Fruit fly (Drosophila melanogaster): ENCODE results near the gene Osi1.

Osi1 gene

DNA sequence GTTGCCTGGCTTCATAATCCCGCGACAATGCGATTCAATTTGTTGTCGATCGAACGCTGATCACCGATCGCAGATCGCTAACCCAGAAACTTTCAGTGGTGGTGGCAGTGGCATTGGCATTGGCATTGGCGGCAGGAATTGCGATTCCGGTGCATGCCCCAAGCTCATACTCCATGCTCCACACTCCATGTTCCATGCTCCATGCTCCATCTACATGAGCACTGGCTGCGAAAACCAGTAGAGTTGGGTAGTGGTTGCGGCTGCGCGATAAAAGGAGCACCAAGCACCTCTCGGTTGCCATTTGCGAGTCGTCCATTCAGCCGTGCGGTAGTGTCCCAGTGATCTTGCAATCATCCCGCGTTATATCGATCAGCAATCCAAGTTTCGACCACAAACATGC, at the start of gene Osi1:
TSS of gene Osi1 (plus strand) at position 301 of the 400 bp plus-strand sequence.
- TF ChIP-seq CG8478 (optimal IDR thresholded peaks at IDR 0.05) (no peak), CTCF (optimal IDR thresholded peaks at IDR 0.05) (no peak)

DNA sequence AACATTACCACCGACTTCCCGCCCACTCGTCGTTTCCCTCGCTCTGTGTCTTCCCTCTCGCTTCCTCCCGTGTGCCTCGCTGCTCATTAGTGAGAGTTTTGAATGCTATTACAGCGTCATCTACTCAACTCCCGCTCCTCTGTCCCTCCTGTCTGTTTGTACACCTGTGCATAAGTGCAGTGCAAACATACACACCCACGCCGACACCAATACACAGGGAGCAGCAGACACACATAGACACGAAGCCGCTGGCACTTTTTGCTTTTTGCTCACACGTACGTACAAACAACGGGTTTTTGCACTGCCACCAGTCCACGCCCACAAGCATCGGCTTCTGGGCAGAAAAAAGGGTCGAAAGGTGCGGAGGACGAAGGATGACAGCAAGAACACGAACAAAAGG, 31.6 kb upstream of the Osi1 start:
- no peak for TF ChIP-seq CG8478 (optimal IDR thresholded peaks at IDR 0.05)
- TF ChIP-seq CTCF (optimal IDR thresholded peaks at IDR 0.05) = no peak

DNA sequence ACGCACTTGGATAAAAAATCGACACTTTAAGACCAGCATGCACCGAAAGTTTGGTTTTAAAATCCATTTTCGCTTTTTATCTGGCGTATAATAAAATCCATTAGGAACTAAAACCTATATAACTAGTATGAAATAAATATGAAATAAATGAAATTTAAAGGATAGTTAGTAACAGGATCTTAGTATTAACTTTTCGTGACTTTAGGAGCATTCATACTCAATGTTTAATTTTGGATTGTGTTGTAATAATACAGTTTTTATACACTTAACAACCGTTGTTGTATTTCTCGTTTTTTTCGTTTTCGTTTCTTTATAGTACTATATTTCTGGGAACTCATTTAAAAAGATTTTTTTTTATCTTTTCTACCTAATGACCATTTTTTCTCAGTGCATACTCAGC, 24.2 kb upstream of the Osi1 start:
- TF ChIP-seq CTCF (optimal IDR thresholded peaks at IDR 0.05) (no peak), CG8478 (optimal IDR thresholded peaks at IDR 0.05) (no peak)

DNA sequence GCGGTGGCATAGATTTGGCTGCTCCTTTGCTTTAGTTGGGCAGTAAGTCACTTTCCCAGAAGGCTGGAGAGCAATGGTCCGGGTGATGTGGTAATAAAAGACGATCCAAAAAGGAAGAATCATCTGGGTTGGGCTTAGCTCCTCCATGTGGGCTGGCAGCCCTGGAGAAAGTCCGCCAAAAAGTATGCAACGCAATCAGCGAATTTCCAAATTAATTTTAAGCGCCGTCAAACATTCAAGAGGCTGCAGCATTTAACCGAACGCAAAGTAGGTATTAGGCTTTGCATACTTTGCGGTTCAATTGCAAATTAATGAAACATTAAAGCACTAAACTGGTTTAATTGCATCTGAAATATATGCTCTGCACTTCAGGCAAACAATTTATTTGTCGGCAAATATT, 23.8 kb upstream of the Osi1 start:
- TF ChIP-seq CTCF (optimal IDR thresholded peaks at IDR 0.05) = peak in 1 of 2 experiments; percentile 8
- TF ChIP-seq CG8478 (optimal IDR thresholded peaks at IDR 0.05) = no peak

DNA sequence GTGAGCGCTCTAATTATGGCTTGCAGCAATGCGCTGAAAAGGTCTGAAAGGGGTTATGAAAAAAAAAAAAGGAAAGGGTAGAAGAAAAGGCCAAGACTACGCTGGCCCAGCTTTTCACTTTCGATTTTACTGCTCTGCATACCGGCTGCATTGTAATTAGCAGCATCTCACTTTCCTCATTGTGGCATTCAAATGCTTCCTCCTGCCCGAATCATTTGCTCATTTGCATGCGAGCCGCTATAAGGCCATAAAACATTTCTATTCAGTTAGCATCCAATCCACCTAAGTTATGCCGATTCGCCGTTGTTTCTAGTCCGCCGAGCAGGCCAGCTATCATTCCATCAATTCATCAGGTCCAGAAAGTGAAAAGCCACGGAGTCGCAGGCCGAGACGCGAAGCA, 19.8 kb upstream of the Osi1 start:
- no peak for TF ChIP-seq CG8478 (optimal IDR thresholded peaks at IDR 0.05)

DNA sequence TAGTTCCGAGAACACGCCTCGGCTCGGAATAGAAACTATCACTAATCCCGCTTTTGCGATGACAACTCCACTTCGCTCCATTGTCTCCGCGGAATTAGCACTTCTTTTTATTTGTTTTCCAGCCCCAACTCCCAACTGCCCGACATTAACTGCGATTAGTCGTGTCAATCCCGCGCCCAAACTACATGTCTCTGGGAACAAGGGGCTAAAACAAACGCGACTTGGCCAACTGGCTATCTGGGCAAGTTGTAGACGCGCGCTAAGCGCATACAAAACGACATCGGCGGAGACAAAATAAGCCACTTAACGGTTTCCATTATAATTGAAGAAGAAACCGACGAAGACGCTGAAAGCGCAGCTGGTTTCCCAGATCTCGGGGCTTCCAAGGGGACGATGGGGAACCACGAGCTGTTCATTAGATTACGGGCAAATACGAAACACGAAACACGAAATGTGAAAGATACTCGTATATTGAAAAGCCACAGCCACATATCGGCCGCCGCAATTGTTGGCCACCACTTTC, 18.5 kb upstream of the Osi1 start:
- no peak for TF ChIP-seq CTCF (optimal IDR thresholded peaks at IDR 0.05)
- no peak for TF ChIP-seq CG8478 (optimal IDR thresholded peaks at IDR 0.05)

DNA sequence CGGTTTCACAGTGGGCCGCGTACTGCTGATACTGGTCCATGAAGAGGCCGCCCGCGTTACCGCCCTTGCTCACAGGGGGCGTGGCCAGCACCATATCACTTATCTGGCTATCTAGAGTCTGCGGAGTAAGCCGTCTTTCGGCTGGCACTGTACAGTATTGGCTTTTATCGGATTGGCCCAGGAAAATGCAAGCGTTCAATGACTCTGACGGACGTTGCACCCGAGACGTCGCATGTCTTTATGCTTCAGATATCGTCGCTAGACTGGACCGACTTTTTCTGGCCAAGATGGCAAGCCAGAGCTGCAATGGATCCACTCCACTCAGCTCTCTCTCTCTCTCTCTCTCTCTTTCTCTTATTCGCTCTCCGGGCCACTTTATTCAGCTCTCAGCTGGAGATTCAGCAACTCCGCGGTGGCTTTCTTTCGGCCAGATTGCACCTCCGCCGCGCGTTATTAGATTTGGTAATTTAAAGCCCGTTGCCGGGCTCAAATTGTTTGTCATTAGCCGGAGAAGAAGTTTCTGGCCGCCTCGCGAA, 16.3 kb upstream of the Osi1 start, which contains the start of gene CG31559:
TSS of gene CG31559 (minus strand) at position 273 of the 536 bp plus-strand sequence.
- TF ChIP-seq CG8478 (optimal IDR thresholded peaks at IDR 0.05) (no peak), CTCF (optimal IDR thresholded peaks at IDR 0.05) (no peak)

DNA sequence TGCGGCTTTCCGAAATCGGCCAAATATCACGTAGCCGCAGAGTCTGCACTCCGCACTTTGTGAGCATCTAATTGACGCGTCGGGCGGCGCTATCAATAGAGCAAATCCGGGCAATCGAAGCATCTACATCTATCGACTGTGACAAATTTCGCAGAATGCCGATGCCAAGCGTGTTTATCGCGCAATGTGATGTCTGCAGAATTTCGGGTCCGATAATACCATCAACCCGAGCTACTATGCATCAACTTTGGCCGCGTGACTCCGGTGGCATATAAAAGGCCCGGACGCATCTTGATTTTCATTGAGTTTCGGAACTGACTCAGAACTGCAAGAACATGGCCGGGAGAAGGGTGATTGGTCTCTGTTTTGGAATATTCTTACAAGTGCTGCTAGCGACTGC, 6.2 kb upstream of the Osi1 start, which contains the start of gene CG1077:
TSS of gene CG1077 (plus strand) at position 301 of the 400 bp plus-strand sequence.
- no peak for TF ChIP-seq CG8478 (optimal IDR thresholded peaks at IDR 0.05)
- no peak for TF ChIP-seq CTCF (optimal IDR thresholded peaks at IDR 0.05)

DNA sequence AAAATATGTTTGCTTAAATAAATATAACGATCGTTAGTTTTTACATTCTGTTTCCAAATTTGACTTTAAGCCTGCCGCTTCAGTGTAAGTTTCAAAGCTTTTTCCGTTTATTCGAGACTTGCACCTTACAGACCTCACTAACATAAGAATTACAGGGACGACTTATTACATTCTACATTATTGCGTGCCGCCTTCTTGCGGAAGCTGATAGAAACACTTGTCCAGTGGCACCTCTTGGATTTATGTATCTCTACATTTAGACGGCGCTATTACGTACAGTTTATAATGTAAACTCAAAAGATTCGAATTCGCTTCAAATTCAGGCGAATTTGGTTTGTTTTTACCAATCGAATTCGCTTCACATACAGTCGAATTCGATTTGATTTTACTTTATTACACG, 2.6 kb upstream of the Osi1 start:
- TF ChIP-seq CTCF (optimal IDR thresholded peaks at IDR 0.05) (peak; percentile 91 to 94), CG8478 (optimal IDR thresholded peaks at IDR 0.05) (no peak)

DNA sequence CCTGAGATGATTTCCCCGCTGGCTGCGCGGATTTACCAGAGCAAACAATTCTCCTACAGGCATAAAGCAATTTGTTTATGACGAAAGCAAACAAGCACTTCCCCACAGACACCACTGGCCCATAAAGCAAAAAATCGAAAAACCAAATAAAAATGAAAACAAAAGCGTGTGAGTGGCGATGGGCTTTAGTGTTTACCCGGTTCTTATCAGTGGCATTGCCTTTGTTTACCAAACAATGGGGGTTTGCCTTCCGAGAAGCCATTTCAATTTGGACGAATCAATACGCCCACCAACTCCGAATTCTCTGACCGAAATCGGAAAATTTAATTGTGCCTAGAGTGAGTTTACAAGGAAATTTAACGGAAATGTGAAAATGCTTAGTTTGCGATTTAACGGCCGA, 9.2 kb downstream of the Osi1 start:
- TF ChIP-seq CTCF (optimal IDR thresholded peaks at IDR 0.05) (no peak), CG8478 (optimal IDR thresholded peaks at IDR 0.05) (no peak)

DNA sequence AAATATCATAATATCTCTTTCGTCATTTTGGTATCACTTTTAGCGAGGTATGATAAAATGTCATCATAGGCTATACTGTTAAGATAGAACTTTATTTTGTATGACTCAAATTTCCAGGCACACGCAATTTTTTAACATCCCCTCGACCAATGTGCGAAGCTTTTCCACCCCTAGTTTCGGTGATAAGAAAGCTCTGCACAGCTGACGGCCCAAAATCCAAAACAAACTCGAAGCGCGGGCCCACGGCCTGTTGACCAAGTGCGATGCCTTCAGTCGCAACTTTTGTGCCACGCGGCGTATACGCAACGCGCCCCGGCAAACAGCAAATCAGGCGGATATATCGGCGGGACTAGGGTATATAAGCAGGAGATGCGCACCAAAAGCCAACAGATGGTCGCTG, 13.7 kb downstream of the Osi1 start, which contains the start of gene NPFR:
TSS of gene NPFR (plus strand) at position 301 of the 400 bp plus-strand sequence.
- no peak for TF ChIP-seq CG8478 (optimal IDR thresholded peaks at IDR 0.05)
- TF ChIP-seq CTCF (optimal IDR thresholded peaks at IDR 0.05) = no peak

DNA sequence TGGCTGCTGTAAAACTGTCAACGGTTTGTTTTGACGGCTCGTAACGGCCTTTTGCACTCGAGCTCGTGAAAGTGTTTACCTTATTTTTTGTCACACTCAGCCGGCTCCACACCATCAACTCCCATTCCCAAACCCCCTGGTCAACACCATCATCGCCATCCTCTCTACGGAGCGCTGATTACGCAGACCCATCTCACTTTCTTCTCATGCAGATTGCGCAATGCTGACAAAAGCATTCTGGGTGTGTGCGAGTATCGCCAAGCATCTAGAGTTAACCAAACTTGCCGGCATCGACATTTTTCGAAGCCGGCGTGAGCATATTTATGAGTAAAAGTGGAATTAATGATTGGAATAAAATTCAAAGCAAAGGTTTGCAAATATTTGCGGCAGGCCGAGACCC, 23.1 kb downstream of the Osi1 start:
- TF ChIP-seq CG8478 (optimal IDR thresholded peaks at IDR 0.05) (no peak), CTCF (optimal IDR thresholded peaks at IDR 0.05) (no peak)

DNA sequence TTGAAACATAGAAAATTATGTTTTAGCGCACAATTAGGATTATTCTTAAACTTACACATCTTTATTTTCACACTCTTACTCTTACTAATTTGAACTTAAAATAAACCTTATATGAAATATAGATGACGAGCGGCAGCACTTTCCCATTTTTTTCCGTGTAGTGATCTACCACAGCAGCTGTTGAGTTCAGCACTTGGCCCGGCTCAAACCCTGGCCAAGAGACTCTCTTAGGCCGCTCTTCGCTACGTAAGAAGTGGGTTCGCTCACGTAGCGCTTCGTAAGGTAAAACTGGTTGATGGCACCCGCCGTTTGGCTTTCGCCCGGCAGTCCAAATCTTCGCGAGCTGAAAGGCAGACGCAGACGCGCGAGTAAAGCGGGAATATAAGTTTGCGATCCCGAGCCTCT, 25.1 kb downstream of the Osi1 start, which contains the start of gene Osi24:
TSS of gene Osi24 (plus strand) at position 324 of the 405 bp plus-strand sequence.
- TF ChIP-seq CG8478 (optimal IDR thresholded peaks at IDR 0.05) (no peak), CTCF (optimal IDR thresholded peaks at IDR 0.05) (no peak)

DNA sequence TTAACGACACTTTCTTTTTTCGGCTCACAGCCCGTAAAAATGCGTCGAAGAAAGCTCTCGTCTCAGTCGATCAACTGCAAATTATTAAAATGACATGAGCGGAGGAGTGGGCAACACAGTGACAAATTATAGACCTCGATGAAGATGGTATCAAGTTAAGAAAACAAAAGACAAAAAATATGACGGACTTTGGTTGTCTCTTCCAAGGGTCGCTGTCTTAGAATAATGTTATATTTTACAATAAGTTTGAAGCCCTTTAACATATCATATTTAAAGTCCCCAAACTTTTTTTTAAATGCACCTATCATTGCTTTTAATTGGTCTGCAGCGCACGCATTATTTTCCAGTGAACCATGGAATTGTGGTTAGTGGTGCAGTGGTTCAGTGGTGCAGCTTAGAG, 26.4 kb downstream of the Osi1 start:
- no peak for TF ChIP-seq CG8478 (optimal IDR thresholded peaks at IDR 0.05)
- TF ChIP-seq CTCF (optimal IDR thresholded peaks at IDR 0.05) = no peak

DNA sequence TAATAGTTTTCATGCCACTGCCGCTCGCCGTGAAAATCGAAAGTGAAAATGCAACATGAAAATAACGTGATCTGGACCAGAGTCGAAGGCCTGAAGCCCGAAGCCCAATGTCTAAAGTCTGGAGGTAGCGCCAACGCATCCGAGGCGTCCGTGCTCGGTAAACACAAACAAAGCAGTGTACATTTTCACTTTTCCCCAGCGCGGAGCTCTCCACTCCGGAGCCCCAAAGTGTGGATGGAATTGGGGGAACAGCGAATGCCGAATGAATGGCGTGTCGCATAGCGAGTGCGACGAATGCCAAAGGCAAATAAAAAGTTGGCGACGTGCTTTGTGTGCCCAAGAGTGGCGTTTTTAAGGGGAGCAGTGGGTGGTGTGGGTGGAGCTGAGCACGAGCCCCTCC, 29.7 kb downstream of the Osi1 start:
- TF ChIP-seq CTCF (optimal IDR thresholded peaks at IDR 0.05) (no peak), CG8478 (optimal IDR thresholded peaks at IDR 0.05) (no peak)

DNA sequence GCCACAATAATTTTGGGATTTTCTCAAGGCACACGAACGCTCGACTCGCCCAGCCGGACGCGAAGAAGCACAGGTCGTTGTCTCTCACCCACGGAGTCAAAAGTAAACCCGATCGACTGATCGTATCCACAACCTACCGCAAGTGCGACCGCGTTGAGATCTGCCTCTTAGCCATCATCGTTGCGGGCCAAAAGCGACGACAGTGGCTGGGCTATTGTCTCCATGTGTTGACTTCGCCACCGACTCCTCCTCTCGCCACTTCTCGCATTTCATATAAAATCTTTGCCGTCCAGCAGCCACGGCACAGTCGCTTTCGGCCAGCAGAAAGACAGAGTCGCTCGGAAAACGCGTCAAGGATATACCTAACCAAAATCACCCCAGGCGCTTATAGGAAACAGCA, 35.7 kb downstream of the Osi1 start, which contains the start of gene Osi2:
TSS of gene Osi2 (plus strand) at position 301 of the 400 bp plus-strand sequence.
- no peak for TF ChIP-seq CG8478 (optimal IDR thresholded peaks at IDR 0.05)
- TF ChIP-seq CTCF (optimal IDR thresholded peaks at IDR 0.05) = no peak

All from S2 (cell line).